Fruit fly (Drosophila melanogaster) whole organism, adult: ENCODE results near the gene CG14692.

Experiments
- CG11617 ChIP-seq: fragments of 200-800 bp; sonication (Bioruptor generic); optimal IDR thresholded peaks from 2 replicates; lab custom pipeline; 2017; ENCODE audit warnings: mild to moderate bottlenecking, missing biosample characterization, missing genetic modification reagents, missing genetic modification characterization
- CG12768 ChIP-seq: fragments of 200-800 bp; sonication (Bioruptor generic); optimal IDR thresholded peaks from 2 replicates; lab custom pipeline; 2017; ENCODE audit warnings: missing biosample characterization, missing genetic modification characterization, mild to moderate bottlenecking, moderate library complexity, missing genetic modification reagents
- CG14711 ChIP-seq: fragments of 200-800 bp; sonication (Bioruptor generic); optimal IDR thresholded peaks from 2 replicates; lab custom pipeline; 2018; ENCODE audit warnings: missing biosample characterization, mild to moderate bottlenecking, missing genetic modification characterization, moderate library complexity
- CG1620 ChIP-seq: fragments of 200-800 bp; sonication (Bioruptor generic); optimal IDR thresholded peaks from 2 replicates; lab custom pipeline; 2016; ENCODE audit warnings: missing biosample characterization, missing genetic modification characterization
- CG33017 ChIP-seq: fragments of 200-800 bp; sonication (Bioruptor generic); optimal IDR thresholded peaks from 2 replicates; lab custom pipeline; 2018; ENCODE audit warnings: missing biosample characterization, mild to moderate bottlenecking, missing genetic modification characterization, moderate library complexity
- CG5204 ChIP-seq: fragments of 200-800 bp; sonication (Bioruptor generic); optimal IDR thresholded peaks from 2 replicates; lab custom pipeline; 2016; ENCODE audit warnings: missing biosample characterization, missing genetic modification characterization
- CG7045 ChIP-seq: fragments of 200-800 bp; sonication (Bioruptor generic); optimal IDR thresholded peaks from 2 replicates; lab custom pipeline; 2017; ENCODE audit warnings: missing biosample characterization, mild to moderate bottlenecking, missing genetic modification characterization
- CG7101 ChIP-seq: fragments of 200-800 bp; sonication (Bioruptor generic); optimal IDR thresholded peaks from 2 replicates; lab custom pipeline; 2018; ENCODE audit warnings: missing biosample characterization, mild to moderate bottlenecking, missing genetic modification characterization, moderate library complexity
- Clk ChIP-seq: fragments of 200-800 bp; sonication (Bioruptor generic); optimal IDR thresholded peaks from 2 replicates; lab custom pipeline; 2017; ENCODE audit warnings: missing biosample characterization, missing genetic modification characterization
- Crg-1 ChIP-seq: fragments of 200-800 bp; sonication (Bioruptor generic); optimal IDR thresholded peaks from 2 replicates; lab custom pipeline; 2016; ENCODE audit warnings: missing biosample characterization, missing genetic modification characterization
- Hr96 ChIP-seq: fragments of 200-800 bp; sonication (Bioruptor generic); optimal IDR thresholded peaks from 2 replicates; lab custom pipeline; 2016; ENCODE audit warnings: missing biosample characterization, missing genetic modification characterization
- Mnt ChIP-seq: fragments of 200-800 bp; sonication (Bioruptor generic); optimal IDR thresholded peaks from 2 replicates; lab custom pipeline; 2016; ENCODE audit warnings: missing biosample characterization, mild to moderate bottlenecking, missing genetic modification characterization
- bab1 ChIP-seq: fragments of 200-800 bp; sonication (Bioruptor generic); optimal IDR thresholded peaks from 3 replicates; lab custom pipeline; 2019; ENCODE audit warnings: missing biosample characterization, mild to moderate bottlenecking, missing genetic modification characterization, moderate library complexity
- cic ChIP-seq: fragments of 200-800 bp; sonication (Bioruptor generic); optimal IDR thresholded peaks from 2 replicates; lab custom pipeline; 2017; ENCODE audit warnings: missing biosample characterization, mild to moderate bottlenecking, missing genetic modification characterization, moderate library complexity
- cnc ChIP-seq, 2 experiments: fragments of >200 bp; optimal IDR thresholded peaks; 2 replicates each; lab custom pipeline; 2017
- kay ChIP-seq: fragments of 200-800 bp; sonication (Bioruptor generic); peaks from one replicate; lab custom pipeline; 2016; ENCODE audit warnings: missing biosample characterization, missing genetic modification characterization, borderline replicate concordance
- ovo ChIP-seq: fragments of 200-800 bp; sonication (Bioruptor generic); optimal IDR thresholded peaks from 2 replicates; lab custom pipeline; 2016; ENCODE audit warnings: missing biosample characterization, missing genetic modification characterization
- pad ChIP-seq: fragments of 200-800 bp; sonication (Bioruptor generic); optimal IDR thresholded peaks from 3 replicates; lab custom pipeline; 2017; ENCODE audit warnings: missing biosample characterization, missing genetic modification characterization, mild to moderate bottlenecking, moderate library complexity, missing genetic modification reagents
- tj ChIP-seq: fragments of 200-800 bp; sonication (Bioruptor generic); optimal IDR thresholded peaks from 3 replicates; lab custom pipeline; 2017; ENCODE audit warnings: missing biosample characterization, mild to moderate bottlenecking, missing genetic modification characterization, moderate library complexity
- toe ChIP-seq: fragments of 200-800 bp; sonication (Bioruptor generic); optimal IDR thresholded peaks from 2 replicates; lab custom pipeline; 2016; ENCODE audit warnings: missing biosample characterization, missing genetic modification characterization

The CG14692 gene

dm6 chr3R:10784058-10784499, 19.7 kb downstream of the CG14692 start, which contains the start of the genes mRpL37 and Rbp1:
Gene mRpL37, minus strand, starts transcription at chr3R:10784092.
Gene Rbp1, plus strand, starts transcription at chr3R:10784383.
- TF ChIP-seq pad (GFP tag; lab: Kevin White, UChicago) = peak; percentile 60
- TF ChIP-seq Hr96 (GFP tag; lab: Kevin White, UChicago) = no peak
- TF ChIP-seq CG33017 = peak; percentile 13
- TF ChIP-seq CG14711 (tag; lab: Kevin White, UChicago) = peak; percentile 71
- TF ChIP-seq tj (GFP tag; lab: Kevin White, UChicago) = peak; percentile 71
- peak; percentile 85 for TF ChIP-seq toe (GFP tag; lab: Kevin White, UChicago)
- TF ChIP-seq CG5204 (GFP tag; lab: Kevin White, UChicago) = peak; percentile 57
- peak; percentile 69 for TF ChIP-seq Mnt (GFP tag; lab: Kevin White, UChicago)
- peak; percentile 73 for TF ChIP-seq CG1620 (GFP tag; lab: Kevin White, UChicago)
- TF ChIP-seq CG7101 (tag; lab: Kevin White, UChicago) = peak; percentile 73
- peak; percentile 28 for TF ChIP-seq Clk
- peak; percentile 71 for TF ChIP-seq CG11617 (GFP tag; lab: Kevin White, UChicago)
- peak; percentile 77 for TF ChIP-seq bab1 (GFP tag; lab: Kevin White, UChicago)
- peak; percentile 71 for TF ChIP-seq CG7045 (GFP tag; lab: Kevin White, UChicago)
- TF ChIP-seq CG12768 (GFP tag; lab: Kevin White, UChicago) = peak; percentile 62
- peak; percentile 56 for TF ChIP-seq Crg-1 (GFP tag; lab: Kevin White, UChicago)
- no peak for TF ChIP-seq cnc (optimal IDR thresholded peaks at IDR 0.05; lab: Kevin White, UChicago)
- peak; percentile 59 for TF ChIP-seq ovo (GFP tag; lab: Kevin White, UChicago)
- TF ChIP-seq cic = no peak
- TF ChIP-seq kay = peak; percentile 75

- TF ChIP-seq toe (GFP tag; lab: Kevin White, UChicago) (no peak), pad (GFP tag; lab: Kevin White, UChicago) (no peak), tj (GFP tag; lab: Kevin White, UChicago) (no peak), Hr96 (GFP tag; lab: Kevin White, UChicago) (no peak), cnc (optimal IDR thresholded peaks at IDR 0.05; lab: Kevin White, UChicago) (no peak), cic (no peak), Crg-1 (GFP tag; lab: Kevin White, UChicago) (no peak), CG12768 (GFP tag; lab: Kevin White, UChicago) (no peak), bab1 (GFP tag; lab: Kevin White, UChicago) (no peak), ovo (GFP tag; lab: Kevin White, UChicago) (no peak), CG5204 (GFP tag; lab: Kevin White, UChicago) (no peak), CG7101 (tag; lab: Kevin White, UChicago) (no peak), CG11617 (GFP tag; lab: Kevin White, UChicago) (no peak), kay (no peak), CG33017 (no peak), Clk (no peak), CG14711 (tag; lab: Kevin White, UChicago) (no peak), Mnt (GFP tag; lab: Kevin White, UChicago) (no peak)
Measured at dm6 chr3R:10782167-10782566, 21.6 kb downstream of the CG14692 start, which contains the start of gene CG42633. Gene CG42633, minus strand, starts transcription at chr3R:10782267.

- TF ChIP-seq cnc (optimal IDR thresholded peaks at IDR 0.05; lab: Kevin White, UChicago) = no peak
- no peak for TF ChIP-seq CG7045 (GFP tag; lab: Kevin White, UChicago)
- no peak for TF ChIP-seq CG14711 (tag; lab: Kevin White, UChicago)
- TF ChIP-seq ovo (GFP tag; lab: Kevin White, UChicago) = no peak
- TF ChIP-seq CG12768 (GFP tag; lab: Kevin White, UChicago) = no peak
- no peak for TF ChIP-seq Crg-1 (GFP tag; lab: Kevin White, UChicago)
- no peak for TF ChIP-seq Clk
- TF ChIP-seq CG33017 = no peak
- no peak for TF ChIP-seq bab1 (GFP tag; lab: Kevin White, UChicago)
- TF ChIP-seq CG5204 (GFP tag; lab: Kevin White, UChicago) = no peak
- TF ChIP-seq kay = no peak
- TF ChIP-seq tj (GFP tag; lab: Kevin White, UChicago) = no peak
- TF ChIP-seq CG1620 (GFP tag; lab: Kevin White, UChicago) = no peak
- no peak for TF ChIP-seq toe (GFP tag; lab: Kevin White, UChicago)
- no peak for TF ChIP-seq Mnt (GFP tag; lab: Kevin White, UChicago)
- no peak for TF ChIP-seq cic
- TF ChIP-seq Hr96 (GFP tag; lab: Kevin White, UChicago) = no peak
Measured at dm6 chr3R:10780161-10780560, 23.6 kb downstream of the CG14692 start.

dm6 chr3R:10779269-10779668, 24.5 kb downstream of the CG14692 start, which contains the start of gene Desi:
Gene Desi, plus strand, starts transcription at chr3R:10779569.
- TF ChIP-seq CG12768 (GFP tag; lab: Kevin White, UChicago) (no peak), bab1 (GFP tag; lab: Kevin White, UChicago) (no peak), cic (no peak), CG7045 (GFP tag; lab: Kevin White, UChicago) (no peak), CG11617 (GFP tag; lab: Kevin White, UChicago) (no peak)

dm6 chr3R:10778151-10778550, 25.6 kb downstream of the CG14692 start:
- no peak for TF ChIP-seq CG14711 (tag; lab: Kevin White, UChicago)
- TF ChIP-seq cic = no peak
- no peak for TF ChIP-seq bab1 (GFP tag; lab: Kevin White, UChicago)
- no peak for TF ChIP-seq cnc (optimal IDR thresholded peaks at IDR 0.05; lab: Kevin White, UChicago)
- TF ChIP-seq Hr96 (GFP tag; lab: Kevin White, UChicago) = no peak
- TF ChIP-seq CG12768 (GFP tag; lab: Kevin White, UChicago) = no peak
- no peak for TF ChIP-seq pad (GFP tag; lab: Kevin White, UChicago)
- TF ChIP-seq CG33017 = no peak
- TF ChIP-seq CG5204 (GFP tag; lab: Kevin White, UChicago) = no peak
- TF ChIP-seq CG11617 (GFP tag; lab: Kevin White, UChicago) = no peak
- no peak for TF ChIP-seq toe (GFP tag; lab: Kevin White, UChicago)
- TF ChIP-seq Clk = no peak
- TF ChIP-seq tj (GFP tag; lab: Kevin White, UChicago) = no peak
